Worm (Caenorhabditis elegans) whole organism, mixed stage, embryonic: Measurements from ENCODE around the gene rdl-1.

Source experiments
- M03D4.4 ChIP-seq: sonication (generic microtip); optimal IDR thresholded peaks from 2 replicates; lab custom pipeline; 2017; ENCODE audit warnings: mild to moderate bottlenecking, missing genetic modification characterization, missing compliant biosample characterization
- bed-3 ChIP-seq: fragments of 200-800 bp; sonication (Bioruptor generic); optimal IDR thresholded peaks from 3 replicates; lab custom pipeline; 2018; ENCODE audit warnings: mild to moderate bottlenecking, missing genetic modification characterization, moderate library complexity, missing compliant biosample characterization
- blmp-1 ChIP-seq: fragments of 150-350 bp; optimal IDR thresholded peaks from 2 replicates; lab custom pipeline; 2014; ENCODE audit warnings: missing biosample characterization, missing genetic modification characterization
- ceh-39 ChIP-seq: fragments of 150-350 bp; optimal IDR thresholded peaks from 2 replicates; lab custom pipeline; 2014; ENCODE audit warnings: missing biosample characterization, missing genetic modification characterization
- ceh-43 ChIP-seq: fragments of 200-800 bp; sonication (Bioruptor generic); optimal IDR thresholded peaks from 2 replicates; lab custom pipeline; 2018; ENCODE audit warnings: mild to moderate bottlenecking, missing genetic modification characterization, moderate library complexity, missing compliant biosample characterization
- ceh-83 ChIP-seq: fragments of 200-800 bp; sonication (Bioruptor generic); optimal IDR thresholded peaks from 2 replicates; lab custom pipeline; 2018; ENCODE audit warnings: mild to moderate bottlenecking, missing genetic modification characterization, missing compliant biosample characterization
- ces-1 ChIP-seq: fragments of 150-350 bp; optimal IDR thresholded peaks from 2 replicates; lab custom pipeline; 2014; ENCODE audit warnings: missing biosample characterization, missing genetic modification reagents, missing genetic modification characterization
- cnd-1 ChIP-seq: fragments of 200-800 bp; sonication (Bioruptor generic); optimal IDR thresholded peaks from 2 replicates; lab custom pipeline; 2018; ENCODE audit warnings: mild to moderate bottlenecking, missing genetic modification characterization, missing compliant biosample characterization
- drap-1 ChIP-seq: fragments of 200-800 bp; sonication (Bioruptor generic); optimal IDR thresholded peaks from 3 replicates; lab custom pipeline; 2018; ENCODE audit warnings: mild to moderate bottlenecking, missing genetic modification characterization, missing compliant biosample characterization
- elt-1 ChIP-seq: sonication (generic microtip); optimal IDR thresholded peaks from 2 replicates; lab custom pipeline; 2017; ENCODE audit warnings: missing genetic modification characterization, mild to moderate bottlenecking, missing compliant biosample characterization, antibody characterized with exemption, moderate library complexity, borderline replicate concordance; ENCODE audit not compliant: insufficient read depth
- elt-3 ChIP-seq: fragments of 150-350 bp; optimal IDR thresholded peaks from 2 replicates; lab custom pipeline; 2014; ENCODE audit warnings: missing biosample characterization, missing genetic modification characterization
- ham-2 ChIP-seq: fragments of 200-800 bp; sonication (Bioruptor generic); optimal IDR thresholded peaks from 2 replicates; lab custom pipeline; 2018; ENCODE audit warnings: mild to moderate bottlenecking, missing genetic modification characterization, missing compliant biosample characterization
- hlh-1 ChIP-seq: fragments of 150-350 bp; optimal IDR thresholded peaks from 2 replicates; lab custom pipeline; 2014; ENCODE audit warnings: missing biosample characterization, missing genetic modification reagents, missing genetic modification characterization
- lin-13 ChIP-seq: fragments of 150-350 bp; optimal IDR thresholded peaks from 2 replicates; lab custom pipeline; 2014; ENCODE audit warnings: missing biosample characterization, missing genetic modification characterization
- lin-32 ChIP-seq: fragments of 200-800 bp; sonication (Bioruptor generic); optimal IDR thresholded peaks from 2 replicates; lab custom pipeline; 2018; ENCODE audit warnings: mild to moderate bottlenecking, missing genetic modification characterization, missing compliant biosample characterization
- lsy-2 ChIP-seq: fragments of 150-350 bp; optimal IDR thresholded peaks from 2 replicates; lab custom pipeline; 2014; ENCODE audit warnings: missing biosample characterization, missing genetic modification characterization
- mab-5 ChIP-seq: fragments of 150-350 bp; optimal IDR thresholded peaks from 2 replicates; lab custom pipeline; 2014; ENCODE audit warnings: missing biosample characterization, missing genetic modification characterization
- mep-1 ChIP-seq: fragments of 150-350 bp; optimal IDR thresholded peaks from 2 replicates; lab custom pipeline; 2017; ENCODE audit warnings: missing biosample characterization, missing genetic modification reagents, missing genetic modification characterization, inconsistent platforms
- mls-2 ChIP-seq: sonication (generic microtip); optimal IDR thresholded peaks from 2 replicates; lab custom pipeline; 2016; ENCODE audit warnings: mild to moderate bottlenecking, missing genetic modification characterization, moderate library complexity, missing compliant biosample characterization
- nhr-12 ChIP-seq: fragments of 150-350 bp; optimal IDR thresholded peaks from 2 replicates; lab custom pipeline; 2014; ENCODE audit warnings: missing biosample characterization, missing genetic modification characterization
- nhr-2 ChIP-seq: fragments of 150-350 bp; optimal IDR thresholded peaks from 2 replicates; lab custom pipeline; 2014; ENCODE audit warnings: missing biosample characterization, missing genetic modification characterization
- nhr-28 ChIP-seq: fragments of 150-350 bp; optimal IDR thresholded peaks from 2 replicates; lab custom pipeline; 2014; ENCODE audit warnings: missing biosample characterization, missing genetic modification characterization
- nhr-76 ChIP-seq: sonication (generic microtip); optimal IDR thresholded peaks from 2 replicates; lab custom pipeline; 2017; ENCODE audit warnings: missing biosample characterization, missing genetic modification characterization
- pha-4 ChIP-seq: fragments of 150-350 bp; optimal IDR thresholded peaks from 2 replicates; lab custom pipeline; 2018; ENCODE audit warnings: missing biosample characterization, missing genetic modification reagents, missing genetic modification characterization
- sem-2 ChIP-seq: fragments of 200-800 bp; sonication (Bioruptor generic); optimal IDR thresholded peaks from 2 replicates; lab custom pipeline; 2018; ENCODE audit warnings: mild to moderate bottlenecking, missing genetic modification characterization, missing compliant biosample characterization
- snpc-4 ChIP-seq: fragments of 150-350 bp; optimal IDR thresholded peaks from 2 replicates; lab custom pipeline; 2014; ENCODE audit warnings: missing biosample characterization, missing genetic modification characterization
- sptf-1 ChIP-seq: sonication (generic microtip); optimal IDR thresholded peaks from 2 replicates; lab custom pipeline; 2017; ENCODE audit warnings: mild to moderate bottlenecking, missing genetic modification characterization, moderate library complexity, missing compliant biosample characterization
- tbx-8 ChIP-seq: fragments of 200-800 bp; sonication (Bioruptor generic); optimal IDR thresholded peaks from 2 replicates; lab custom pipeline; 2018; ENCODE audit warnings: mild to moderate bottlenecking, missing genetic modification characterization, moderate library complexity, missing compliant biosample characterization
- unc-120 ChIP-seq: sonication (generic microtip); optimal IDR thresholded peaks from 2 replicates; lab custom pipeline; 2017; ENCODE audit warnings: missing genetic modification characterization, missing compliant biosample characterization; ENCODE audit not compliant: poor library complexity, severe bottlenecking
- unc-39 ChIP-seq: fragments of 150-350 bp; optimal IDR thresholded peaks from 2 replicates; lab custom pipeline; 2014; ENCODE audit warnings: missing biosample characterization, missing genetic modification characterization
- unc-62 ChIP-seq: fragments of 150-350 bp; optimal IDR thresholded peaks from 2 replicates; lab custom pipeline; 2014; ENCODE audit warnings: missing biosample characterization, missing genetic modification reagents, missing genetic modification characterization
- zip-8 ChIP-seq: fragments of 150-350 bp; optimal IDR thresholded peaks from 2 replicates; lab custom pipeline; 2014; ENCODE audit warnings: missing biosample characterization, missing genetic modification characterization
- ztf-11 ChIP-seq: fragments of 150-350 bp; optimal IDR thresholded peaks from 2 replicates; lab custom pipeline; 2014; ENCODE audit warnings: missing biosample characterization, missing genetic modification characterization

Gene rdl-1

ce11 chrIV:7770162-7770561, at the start of gene rdl-1:
TSS of gene rdl-1 (minus strand) at chrIV:7770262.
- TF ChIP-seq sem-2 (GFP tag; lab: Kevin White, UChicago) (no peak), pha-4 (tag; lab: Kevin White, UChicago) (no peak), lsy-2 (tag; lab: Kevin White, UChicago) (no peak), elt-1 (no peak)

- TF ChIP-seq ces-1 (peak; percentile 84), ceh-83 (GFP tag; lab: Kevin White, UChicago) (no peak), unc-120 (tag; lab: Kevin White, UChicago) (peak; percentile 72), nhr-76 (no peak), lin-13 (tag; lab: Kevin White, UChicago) (no peak), nhr-2 (no peak), cnd-1 (no peak), ceh-43 (GFP tag; lab: Kevin White, UChicago) (no peak), sptf-1 (tag; lab: Kevin White, UChicago) (no peak), nhr-12 (tag; lab: Kevin White, UChicago) (no peak), hlh-1 (peak; percentile 60), blmp-1 (no peak), mls-2 (no peak), sem-2 (GFP tag; lab: Kevin White, UChicago) (no peak), pha-4 (tag; lab: Kevin White, UChicago) (no peak), nhr-28 (no peak), ceh-39 (no peak), unc-62 (GFP tag; lab: Kevin White, UChicago) (peak; percentile 60), zip-8 (no peak), bed-3 (no peak), tbx-8 (no peak), drap-1 (no peak), mab-5 (no peak), elt-1 (no peak), mep-1 (tag; lab: Kevin White, UChicago) (peak; percentile 29), ham-2 (GFP tag; lab: Kevin White, UChicago) (peak; percentile 6), snpc-4 (tag; lab: Kevin White, UChicago) (no peak), elt-3 (tag; lab: Kevin White, UChicago) (peak; percentile 9)
Measured at ce11 chrIV:7817852-7818251, 47.8 kb upstream of the rdl-1 start, which contains the start of gene ric-3. TSS of gene ric-3 (plus strand) at chrIV:7818251.

ce11 chrIV:7816402-7817102, 46.5 kb upstream of the rdl-1 start:
- no peak for TF ChIP-seq ham-2 (GFP tag; lab: Kevin White, UChicago)
- TF ChIP-seq ceh-43 (GFP tag; lab: Kevin White, UChicago), result peak; percentile 30
- TF ChIP-seq hlh-1, result peak; percentile 44
- TF ChIP-seq mep-1 (tag; lab: Kevin White, UChicago), result peak; percentile 9

- TF ChIP-seq unc-62 (GFP tag; lab: Kevin White, UChicago) (peak; percentile 36), ces-1 (peak; percentile 83), lin-32 (GFP tag; lab: Kevin White, UChicago) (no peak)
Measured at ce11 chrIV:7815683-7816183, 45.7 kb upstream of the rdl-1 start, which contains the start of gene cdgs-1. TSS of gene cdgs-1 (minus strand) at chrIV:7815733.

- TF ChIP-seq mab-5 (no peak), snpc-4 (tag; lab: Kevin White, UChicago) (no peak), nhr-12 (tag; lab: Kevin White, UChicago) (no peak), drap-1 (no peak), M03D4.4 (no peak), nhr-2 (no peak), unc-120 (tag; lab: Kevin White, UChicago) (no peak), lsy-2 (tag; lab: Kevin White, UChicago) (no peak), lin-13 (tag; lab: Kevin White, UChicago) (no peak), blmp-1 (no peak), ceh-39 (no peak), lin-32 (GFP tag; lab: Kevin White, UChicago) (no peak), tbx-8 (no peak), zip-8 (no peak), hlh-1 (no peak), elt-1 (no peak), unc-39 (tag; lab: Kevin White, UChicago) (no peak), ztf-11 (tag; lab: Kevin White, UChicago) (no peak)
Measured at ce11 chrIV:7812709-7813108, 42.6 kb upstream of the rdl-1 start, which contains the start of gene zgpa-1. TSS of gene zgpa-1 (minus strand) at chrIV:7812809.
